Worm (Caenorhabditis elegans): ENCODE results near the gene sru-40.

DNA sequence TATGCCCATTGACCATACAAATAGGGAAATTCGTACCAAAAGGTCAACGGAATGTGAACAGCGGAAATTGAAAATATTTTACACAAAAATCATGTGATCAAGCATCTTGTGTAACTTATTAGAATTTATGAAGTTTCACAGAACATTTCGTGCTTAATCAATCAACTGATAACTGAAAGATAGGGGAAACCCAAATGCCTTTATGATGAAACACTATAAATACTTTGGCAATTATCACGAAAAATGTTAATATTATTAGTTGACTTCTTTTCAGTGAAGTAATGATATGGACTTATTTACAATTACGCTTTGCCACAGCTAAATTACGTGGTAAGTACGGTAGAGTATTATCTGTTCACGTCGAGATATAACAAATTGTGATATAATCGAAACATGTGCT is 23.2 kb upstream of the sru-40 start:
- no peak for TF ChIP-seq nhr-76 (tag; optimal IDR thresholded peaks at IDR 0.05)
- no peak for TF ChIP-seq elt-1 (tag; optimal IDR thresholded peaks at IDR 0.05; ENCODE audit: borderline replicate concordance, insufficient read depth)
- TF ChIP-seq nhr-12 (tag; optimal IDR thresholded peaks at IDR 0.05) = no peak
- no peak for TF ChIP-seq mab-5 (tag; optimal IDR thresholded peaks at IDR 0.05)

All from whole organism, mixed stage, embryonic.